Fruit fly (Drosophila melanogaster): ENCODE results near the gene CG14113.

- TF ChIP-seq psq (optimal IDR thresholded peaks at IDR 0.05), result no peak
- no peak for TF ChIP-seq EcR (GFP tag; optimal IDR thresholded peaks at IDR 0.05)
- no peak for TF ChIP-seq Dll (optimal IDR thresholded peaks at IDR 0.05)
- TF ChIP-seq pan (optimal IDR thresholded peaks at IDR 0.05), result no peak
- TF ChIP-seq CG8478 (optimal IDR thresholded peaks at IDR 0.05), result no peak
- TF ChIP-seq usp (GFP tag; optimal IDR thresholded peaks at IDR 0.05), result no peak
These were observed 46.9 kb upstream of the CG14113 start for dm6 chr3L:13282039-13282438.
